Worm (Caenorhabditis elegans): ENCODE measurements around the gene gpa-12.

DNA sequence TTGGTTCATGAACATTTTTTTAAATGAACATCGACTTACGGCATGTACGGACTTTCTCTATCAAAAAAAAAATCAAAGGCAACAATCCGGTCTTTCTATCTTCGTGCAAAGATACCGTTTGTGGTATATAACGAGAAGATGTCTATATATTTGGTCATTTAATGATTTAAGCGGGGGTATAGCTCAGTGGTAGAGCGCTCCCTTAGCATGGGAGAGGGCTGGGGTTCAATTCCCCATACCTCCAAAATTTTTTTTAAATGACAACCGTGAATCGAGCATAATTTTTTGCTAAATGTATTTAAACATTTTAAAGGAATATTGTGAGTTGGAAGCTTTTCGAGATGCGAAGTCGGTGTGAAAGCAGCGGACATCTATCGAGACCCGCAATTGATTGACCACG is 4.7 kb upstream of the gpa-12 start:
- no peak; the same call in 1 of the 2 replicates for TF ChIP-seq tbx-37 (GFP tag; conservative IDR thresholded peaks at IDR 0.05)
- TF ChIP-seq F13C5.2 (tag; optimal IDR thresholded peaks at IDR 0.05) = no peak
- TF ChIP-seq ama-1 (optimal IDR thresholded peaks at IDR 0.05) = no peak
- no peak for TF ChIP-seq sea-1 (GFP tag; conservative IDR thresholded peaks at IDR 0.05)
- TF ChIP-seq scrt-1 (GFP tag; IDR thresholded peaks at IDR 0.05) = no peak
- no peak for TF ChIP-seq tbx-11 (GFP tag; IDR thresholded peaks at IDR 0.05)
- TF ChIP-seq tra-4 (tag; optimal IDR thresholded peaks at IDR 0.05) = no peak
- no peak for TF ChIP-seq ceh-36 (tag; optimal IDR thresholded peaks at IDR 0.05)
- no peak for TF ChIP-seq hnd-1 (tag; optimal IDR thresholded peaks at IDR 0.05)
- no peak for TF ChIP-seq ceh-13 (GFP tag; optimal IDR thresholded peaks at IDR 0.05)
- TF ChIP-seq aly-1 (tag; optimal IDR thresholded peaks at IDR 0.05) = no peak
